Fruit fly (Drosophila melanogaster) whole organism, prepupa: ENCODE measurements around the gene Snoo.

Experiments
- Blimp-1 ChIP-seq: fragments of 200-800 bp; sonication (Bioruptor generic); optimal IDR thresholded peaks from 3 replicates; lab custom pipeline; 2017; ENCODE audit warnings: missing biosample characterization, missing genetic modification characterization, mild to moderate bottlenecking, moderate library complexity, missing genetic modification reagents
- CG10669 ChIP-seq: fragments of 200-800 bp; sonication (Bioruptor generic); optimal IDR thresholded peaks from 3 replicates; lab custom pipeline; 2018; ENCODE audit warnings: missing biosample characterization, mild to moderate bottlenecking, missing genetic modification characterization, moderate library complexity
- CG11762 ChIP-seq: fragments of 200-800 bp; sonication (Bioruptor generic); optimal IDR thresholded peaks from 3 replicates; lab custom pipeline; 2016; ENCODE audit warnings: missing biosample characterization, missing genetic modification characterization; ENCODE audit not compliant: insufficient read depth
- CG16779 ChIP-seq: fragments of 200-800 bp; sonication (Bioruptor generic); optimal IDR thresholded peaks from 3 replicates; lab custom pipeline; 2017; ENCODE audit warnings: missing biosample characterization, mild to moderate bottlenecking, missing genetic modification characterization
- CG3032 ChIP-seq: fragments of 200-800 bp; optimal IDR thresholded peaks from 2 replicates; lab custom pipeline; 2019; ENCODE audit warnings: missing biosample characterization, mild to moderate bottlenecking, missing genetic modification characterization, moderate library complexity
- CG31627 ChIP-seq: fragments of 200-800 bp; sonication (Bioruptor generic); optimal IDR thresholded peaks from 3 replicates; lab custom pipeline; 2016; ENCODE audit warnings: missing biosample characterization, missing genetic modification characterization
- CG32006 ChIP-seq: fragments of 200-800 bp; sonication (Bioruptor generic); optimal IDR thresholded peaks from 3 replicates; lab custom pipeline; 2017; ENCODE audit warnings: missing biosample characterization, mild to moderate bottlenecking, missing genetic modification characterization
- CG34406 ChIP-seq: fragments of 200-800 bp; sonication (Bioruptor generic); optimal IDR thresholded peaks from 3 replicates; lab custom pipeline; 2016; ENCODE audit warnings: missing biosample characterization, missing genetic modification characterization
- CG3919 ChIP-seq: fragments of 200-800 bp; sonication (Bioruptor generic); optimal IDR thresholded peaks from 3 replicates; lab custom pipeline; 2016; ENCODE audit warnings: missing biosample characterization, missing genetic modification characterization
- CG4318 ChIP-seq: fragments of 200-800 bp; sonication (Bioruptor generic); optimal IDR thresholded peaks from 3 replicates; lab custom pipeline; 2017; ENCODE audit warnings: missing biosample characterization, mild to moderate bottlenecking, missing genetic modification characterization
- CG6163 ChIP-seq: fragments of 200-800 bp; sonication (Bioruptor generic); IDR thresholded peaks from 3 replicates; pipeline ENCODE4 v1.3.6; 2022; ENCODE audit warnings: missing biosample characterization, missing genetic modification characterization
- CG6276 ChIP-seq: fragments of 200-800 bp; sonication (Bioruptor generic); optimal IDR thresholded peaks from 2 replicates; lab custom pipeline; 2017; ENCODE audit warnings: missing biosample characterization, mild to moderate bottlenecking, missing genetic modification characterization
- CG6792 ChIP-seq: fragments of 200-800 bp; sonication (Bioruptor generic); optimal IDR thresholded peaks from 3 replicates; lab custom pipeline; 2016; ENCODE audit warnings: missing biosample characterization, missing genetic modification characterization
- CG6808 ChIP-seq: fragments of 200-800 bp; sonication (Bioruptor generic); optimal IDR thresholded peaks from 3 replicates; lab custom pipeline; 2017; ENCODE audit warnings: missing biosample characterization, missing genetic modification characterization, mild to moderate bottlenecking, moderate library complexity, missing genetic modification reagents
- CG6854 ChIP-seq: fragments of 200-800 bp; sonication (Bioruptor generic); optimal IDR thresholded peaks from 2 replicates; lab custom pipeline; 2017; ENCODE audit warnings: missing biosample characterization, mild to moderate bottlenecking, missing genetic modification characterization
- CG7368 ChIP-seq: fragments of 200-800 bp; sonication (Bioruptor generic); optimal IDR thresholded peaks from 3 replicates; lab custom pipeline; 2016; ENCODE audit warnings: missing biosample characterization, missing genetic modification characterization
- CG8119 ChIP-seq: fragments of 200-800 bp; sonication (Bioruptor generic); IDR thresholded peaks from 3 replicates; pipeline ENCODE4 v1.3.6; 2022; ENCODE audit warnings: missing biosample characterization, missing genetic modification characterization
- CG8319 ChIP-seq: fragments of 200-800 bp; sonication (Bioruptor generic); optimal IDR thresholded peaks from 3 replicates; lab custom pipeline; 2016; ENCODE audit warnings: missing biosample characterization, missing genetic modification characterization
- CG8632 ChIP-seq: fragments of 200-800 bp; sonication (Bioruptor generic); optimal IDR thresholded peaks from 3 replicates; lab custom pipeline; 2016; ENCODE audit warnings: missing biosample characterization, missing genetic modification characterization
- CG9139 ChIP-seq: fragments of 200-800 bp; sonication (Bioruptor generic); optimal IDR thresholded peaks from 3 replicates; lab custom pipeline; 2017; ENCODE audit warnings: missing biosample characterization, mild to moderate bottlenecking, missing genetic modification characterization
- Eip78C ChIP-seq: fragments of 200-800 bp; sonication (Bioruptor generic); peaks from one replicate; lab custom pipeline; 2016; ENCODE audit warnings: missing biosample characterization, missing genetic modification characterization
- Eip93F ChIP-seq: fragments of 200-800 bp; sonication (Bioruptor generic); optimal IDR thresholded peaks from 2 replicates; lab custom pipeline; 2016; ENCODE audit warnings: missing biosample characterization, mild to moderate bottlenecking, missing genetic modification characterization
- Ets21C ChIP-seq: fragments of 200-800 bp; sonication (Bioruptor generic); optimal IDR thresholded peaks from 3 replicates; lab custom pipeline; 2016; ENCODE audit warnings: missing biosample characterization, missing genetic modification characterization
- Ets96B ChIP-seq: fragments of 200-800 bp; optimal IDR thresholded peaks from 2 replicates; lab custom pipeline; 2019; ENCODE audit warnings: missing biosample characterization, mild to moderate bottlenecking, missing genetic modification characterization, moderate library complexity
- Gug ChIP-seq: fragments of 200-800 bp; sonication (Bioruptor generic); IDR thresholded peaks from 2 replicates; pipeline ENCODE4 v1.3.6; 2022; ENCODE audit warnings: missing biosample characterization, missing genetic modification characterization
- Hr38 ChIP-seq: sonication (Bioruptor generic); optimal IDR thresholded peaks from 2 replicates; lab custom pipeline; 2016; ENCODE audit warnings: missing biosample characterization, missing genetic modification characterization
- Hr39 ChIP-seq: fragments of 200-800 bp; sonication (Bioruptor generic); optimal IDR thresholded peaks from 2 replicates; lab custom pipeline; 2016; ENCODE audit warnings: missing biosample characterization, missing genetic modification characterization
- Lpt ChIP-seq: fragments of 200-800 bp; sonication (Bioruptor generic); optimal IDR thresholded peaks from 3 replicates; lab custom pipeline; 2016; ENCODE audit warnings: missing biosample characterization, missing genetic modification characterization
- Met ChIP-seq: fragments of 200-800 bp; sonication (Bioruptor generic); optimal IDR thresholded peaks from 3 replicates; lab custom pipeline; 2016; ENCODE audit warnings: missing biosample characterization, missing genetic modification characterization
- OdsH ChIP-seq: fragments of 200-800 bp; sonication (Bioruptor generic); optimal IDR thresholded peaks from 3 replicates; lab custom pipeline; 2016; ENCODE audit warnings: missing biosample characterization, missing genetic modification characterization
- Smox ChIP-seq: fragments of 200-800 bp; sonication (Bioruptor generic); optimal IDR thresholded peaks from 3 replicates; lab custom pipeline; 2016; ENCODE audit warnings: missing biosample characterization, missing genetic modification characterization
- Sox102F ChIP-seq: fragments of 200-800 bp; sonication (Bioruptor generic); optimal IDR thresholded peaks from 2 replicates; lab custom pipeline; 2016; ENCODE audit warnings: missing biosample characterization, mild to moderate bottlenecking, missing genetic modification characterization
- Sox15 ChIP-seq: fragments of 200-800 bp; sonication (Bioruptor generic); optimal IDR thresholded peaks from 3 replicates; lab custom pipeline; 2016; ENCODE audit warnings: missing biosample characterization, missing genetic modification characterization
- achi ChIP-seq: fragments of 200-800 bp; sonication (Bioruptor generic); optimal IDR thresholded peaks from 3 replicates; lab custom pipeline; 2016; ENCODE audit warnings: missing biosample characterization, missing genetic modification characterization
- acj6 ChIP-seq: fragments of 200-800 bp; sonication (Bioruptor generic); optimal IDR thresholded peaks from 3 replicates; lab custom pipeline; 2016; ENCODE audit warnings: missing biosample characterization, missing genetic modification characterization
- dac ChIP-seq: fragments of 200-800 bp; sonication (Bioruptor generic); optimal IDR thresholded peaks from 2 replicates; lab custom pipeline; 2017; ENCODE audit warnings: missing biosample characterization, mild to moderate bottlenecking, missing genetic modification characterization
- dsx ChIP-seq: fragments of 200-800 bp; optimal IDR thresholded peaks from 3 replicates; lab custom pipeline; 2019; ENCODE audit warnings: missing biosample characterization, mild to moderate bottlenecking, missing genetic modification characterization, moderate library complexity; ENCODE audit not compliant: poor library complexity, severe bottlenecking
- eg ChIP-seq: fragments of 200-800 bp; sonication (Bioruptor generic); IDR thresholded peaks from 3 replicates; pipeline ENCODE4 v1.3.6; 2022; ENCODE audit warnings: missing biosample characterization, missing genetic modification characterization
- esn ChIP-seq: fragments of 200-800 bp; sonication (Bioruptor generic); optimal IDR thresholded peaks from 2 replicates; lab custom pipeline; 2016; ENCODE audit warnings: missing biosample characterization, mild to moderate bottlenecking, missing genetic modification characterization, moderate library complexity
- fd85E ChIP-seq: fragments of 200-800 bp; sonication (Bioruptor generic); optimal IDR thresholded peaks from 3 replicates; lab custom pipeline; 2016; ENCODE audit warnings: missing biosample characterization, missing genetic modification characterization
- fkh ChIP-seq: fragments of 200-800 bp; sonication (Bioruptor generic); optimal IDR thresholded peaks from 3 replicates; lab custom pipeline; 2017; ENCODE audit warnings: missing biosample characterization, mild to moderate bottlenecking, missing genetic modification characterization, moderate library complexity
- lz ChIP-seq: fragments of 200-800 bp; sonication (Bioruptor generic); optimal IDR thresholded peaks from 3 replicates; lab custom pipeline; 2016; ENCODE audit warnings: missing biosample characterization, missing genetic modification characterization
- net ChIP-seq: fragments of 200-800 bp; sonication (Bioruptor generic); optimal IDR thresholded peaks from 3 replicates; lab custom pipeline; 2016; ENCODE audit warnings: missing biosample characterization, missing genetic modification characterization
- salr ChIP-seq, 2 experiments: fragments of 200-800 bp; sonication (Bioruptor generic); optimal IDR thresholded peaks; 3 replicates each; lab custom pipeline; 2016 to 2018; ENCODE audit warnings: missing biosample characterization in 2 of 2, missing genetic modification characterization in 2 of 2, mild to moderate bottlenecking in 1 of 2
- spab ChIP-seq: fragments of 200-800 bp; sonication (Bioruptor generic); optimal IDR thresholded peaks from 2 replicates; lab custom pipeline; 2017; ENCODE audit warnings: missing biosample characterization, mild to moderate bottlenecking, missing genetic modification characterization, missing genetic modification reagents
- ss ChIP-seq, 2 experiments: fragments of 200-800 bp; sonication (Bioruptor generic); optimal IDR thresholded peaks; 2 replicates in 1 of 2; 3 replicates in 1 of 2; lab custom pipeline; 2017 to 2018; ENCODE audit warnings: mild to moderate bottlenecking in 2 of 2, missing biosample characterization in 2 of 2, missing genetic modification characterization in 2 of 2, moderate library complexity in 1 of 2
- svp ChIP-seq: fragments of 200-800 bp; sonication (Bioruptor generic); peaks from one replicate; lab custom pipeline; 2016; ENCODE audit warnings: missing biosample characterization, missing genetic modification characterization
- vri ChIP-seq: fragments of 200-800 bp; sonication (Bioruptor generic); optimal IDR thresholded peaks from 3 replicates; lab custom pipeline; 2016; ENCODE audit warnings: missing biosample characterization, mild to moderate bottlenecking, missing genetic modification characterization

Gene Snoo

dm6 chr2L:7899108-7899507, 84.9 kb downstream of the Snoo start (continued):
- TF ChIP-seq Sox15 (GFP tag; lab: Kevin White, UChicago) (no peak), Ets21C (GFP tag; lab: Kevin White, UChicago) (no peak), lz (no peak), CG6808 (GFP tag; lab: Kevin White, UChicago) (peak; percentile 2), Hr39 (GFP tag; lab: Kevin White, UChicago) (no peak), Smox (GFP tag; lab: Kevin White, UChicago) (no peak), salr (GFP tag; optimal IDR thresholded peaks at IDR 0.05; lab: Kevin White, UChicago) (peak; percentile 52 to 79), CG6854 (no peak), CG10669 (GFP tag; lab: Kevin White, UChicago) (peak; percentile 74), achi (GFP tag; lab: Kevin White, UChicago) (peak; percentile 33), svp (GFP tag; lab: Kevin White, UChicago) (peak; percentile 60), fd85E (GFP tag; lab: Kevin White, UChicago) (no peak), CG34406 (GFP tag; lab: Kevin White, UChicago) (peak; percentile 38), ss (GFP tag; optimal IDR thresholded peaks at IDR 0.05; lab: Kevin White, UChicago) (peak in 1 of 2 experiments; percentile 26), CG8119 (GFP tag; lab: Robert Waterston, UW) (peak; percentile 69), CG11762 (peak; percentile 7), acj6 (GFP tag; lab: Kevin White, UChicago) (peak; percentile 57)

- TF ChIP-seq CG31627 (GFP tag; lab: Kevin White, UChicago) = peak; percentile 36
- TF ChIP-seq fd85E (GFP tag; lab: Kevin White, UChicago) = peak; percentile 49
- peak; percentile 79 for TF ChIP-seq Ets96B (tag; lab: Kevin White, UChicago)
- TF ChIP-seq net (GFP tag; lab: Kevin White, UChicago) = peak; percentile 70
- no peak for TF ChIP-seq Eip93F
- TF ChIP-seq Met = peak; percentile 31
- peak; percentile 24 for TF ChIP-seq Ets21C (GFP tag; lab: Kevin White, UChicago)
- no peak for TF ChIP-seq vri (GFP tag; lab: Kevin White, UChicago)
- peak; percentile 74 for TF ChIP-seq acj6 (GFP tag; lab: Kevin White, UChicago)
- TF ChIP-seq Lpt = peak; percentile 66
- TF ChIP-seq CG8119 (GFP tag; lab: Robert Waterston, UW) = peak; percentile 74
- peak; percentile 7 for TF ChIP-seq Blimp-1
- TF ChIP-seq CG16779 (tag; lab: Kevin White, UChicago) = no peak
- TF ChIP-seq CG8319 (GFP tag; lab: Kevin White, UChicago) = peak; percentile 8
- TF ChIP-seq CG6792 (GFP tag; lab: Kevin White, UChicago) = peak; percentile 74
- TF ChIP-seq CG6276 (GFP tag; lab: Kevin White, UChicago) = peak; percentile 76
- TF ChIP-seq fkh (GFP tag; lab: Kevin White, UChicago) = no peak
- TF ChIP-seq CG7368 = peak; percentile 76
- TF ChIP-seq dac (GFP tag; lab: Kevin White, UChicago) = peak; percentile 65
- TF ChIP-seq lz = peak; percentile 54
- peak; percentile 71 for TF ChIP-seq dsx
- peak; percentile 83 for TF ChIP-seq CG32006 (GFP tag; lab: Kevin White, UChicago)
- peak; percentile 78 for TF ChIP-seq CG3919 (GFP tag; lab: Kevin White, UChicago)
- TF ChIP-seq CG34406 (GFP tag; lab: Kevin White, UChicago) = peak; percentile 35
- peak; percentile 70 for TF ChIP-seq OdsH
- TF ChIP-seq Gug (GFP tag; lab: Robert Waterston, UW) = peak; percentile 69
- TF ChIP-seq achi (GFP tag; lab: Kevin White, UChicago) = peak; percentile 76
- TF ChIP-seq esn = peak; percentile 58
- TF ChIP-seq Hr38 = no peak
- TF ChIP-seq CG9139 (GFP tag; lab: Kevin White, UChicago) = peak; percentile 59
- TF ChIP-seq CG4318 (GFP tag; lab: Kevin White, UChicago) = peak; percentile 66
- TF ChIP-seq eg (GFP tag; lab: Robert Waterston, UW) = peak; percentile 87
- peak; percentile 90 for TF ChIP-seq CG6163 (GFP tag; lab: Robert Waterston, UW)
- TF ChIP-seq CG10669 (GFP tag; lab: Kevin White, UChicago) = peak; percentile 80
- TF ChIP-seq Sox102F (GFP tag; lab: Kevin White, UChicago) = peak; percentile 55
- TF ChIP-seq spab (GFP tag; lab: Kevin White, UChicago) = peak; percentile 76
- TF ChIP-seq CG6808 (GFP tag; lab: Kevin White, UChicago) = peak; percentile 82
- peak; percentile 92 for TF ChIP-seq Eip78C (GFP tag; lab: Kevin White, UChicago)
- peak; percentile 42 for TF ChIP-seq CG8632
- TF ChIP-seq CG3032 = peak; percentile 85
- peak in 1 of 2 experiments; percentile 75 for TF ChIP-seq salr (GFP tag; optimal IDR thresholded peaks at IDR 0.05; lab: Kevin White, UChicago)
Measured at dm6 chr2L:7898581-7898980, 85.4 kb downstream of the Snoo start.
